Fruit fly (Drosophila melanogaster) whole organism, embryonic: Measurements from ENCODE around the gene dpr2.

Experiments used
- ATbp ChIP-seq: fragments of 200-800 bp; sonication (Bioruptor generic); optimal IDR thresholded peaks from 2 replicates; lab custom pipeline; 2017; ENCODE audit warnings: missing biosample characterization, mild to moderate bottlenecking, missing genetic modification characterization, missing genetic modification reagents
- Aef1 ChIP-seq: fragments of 200-800 bp; sonication (Bioruptor generic); IDR thresholded peaks from 3 replicates; pipeline ENCODE4 v1.3.6; 2022; ENCODE audit warnings: missing biosample characterization, missing genetic modification characterization
- B-H2 ChIP-seq: fragments of 200-800 bp; sonication (Bioruptor generic); optimal IDR thresholded peaks from 2 replicates; lab custom pipeline; 2018; ENCODE audit warnings: missing biosample characterization, mild to moderate bottlenecking, missing genetic modification characterization
- Bgb ChIP-seq: fragments of 200-800 bp; sonication (Bioruptor generic); IDR thresholded peaks from 2 replicates; pipeline ENCODE4 v1.3.6; 2022; ENCODE audit warnings: missing biosample characterization, missing genetic modification characterization; ENCODE audit not compliant: partially characterized antibody
- C15 ChIP-seq: fragments of 200-800 bp; sonication (Bioruptor generic); IDR thresholded peaks from 3 replicates; pipeline ENCODE4 v1.3.6; 2022; ENCODE audit warnings: missing biosample characterization, missing genetic modification characterization
- CG11695 ChIP-seq: fragments of 200-800 bp; sonication (Bioruptor generic); IDR thresholded peaks from 3 replicates; pipeline ENCODE4 v1.3.6; 2022; ENCODE audit warnings: missing biosample characterization, missing genetic modification characterization
- CG11696 ChIP-seq: fragments of 200-800 bp; sonication (Bioruptor generic); IDR thresholded peaks from 2 replicates; pipeline ENCODE4 v1.3.6; 2022; ENCODE audit warnings: missing biosample characterization, missing genetic modification characterization
- CG12769 ChIP-seq: fragments of 200-800 bp; sonication (Bioruptor generic); optimal IDR thresholded peaks from 2 replicates; lab custom pipeline; 2019; ENCODE audit warnings: missing biosample characterization, mild to moderate bottlenecking, missing genetic modification characterization, moderate library complexity
- CG13296 ChIP-seq: fragments of 200-800 bp; sonication (Bioruptor generic); optimal IDR thresholded peaks from 3 replicates; lab custom pipeline; 2018; ENCODE audit warnings: missing biosample characterization, mild to moderate bottlenecking, missing genetic modification characterization
- CG13775 ChIP-seq: fragments of 200-800 bp; sonication (Bioruptor generic); optimal IDR thresholded peaks from 3 replicates; lab custom pipeline; 2017; ENCODE audit warnings: missing biosample characterization, mild to moderate bottlenecking, missing genetic modification characterization
- CG14860 ChIP-seq: fragments of 200-800 bp; sonication (Bioruptor generic); IDR thresholded peaks from 3 replicates; pipeline ENCODE4 v1.3.6; 2022; ENCODE audit warnings: missing biosample characterization, missing genetic modification characterization; ENCODE audit not compliant: partially characterized antibody
- CG17361 ChIP-seq: fragments of 200-800 bp; sonication (Bioruptor generic); IDR thresholded peaks from 3 replicates; pipeline ENCODE4 v1.3.6; 2022; ENCODE audit warnings: missing biosample characterization, missing genetic modification characterization
- CG2116 ChIP-seq: fragments of 200-800 bp; sonication (Bioruptor generic); optimal IDR thresholded peaks from 3 replicates; lab custom pipeline; 2018; ENCODE audit warnings: missing biosample characterization, mild to moderate bottlenecking, missing genetic modification characterization
- CG3065 ChIP-seq: fragments of 200-800 bp; sonication (Bioruptor generic); optimal IDR thresholded peaks from 2 replicates; lab custom pipeline; 2016; ENCODE audit warnings: missing biosample characterization, missing genetic modification characterization
- CG3163 ChIP-seq: fragments of 200-800 bp; sonication (Bioruptor generic); optimal IDR thresholded peaks from 3 replicates; lab custom pipeline; 2016; ENCODE audit warnings: missing biosample characterization, missing genetic modification characterization
- CG33213 ChIP-seq: fragments of 200-800 bp; sonication (Bioruptor generic); optimal IDR thresholded peaks from 3 replicates; lab custom pipeline; 2016; ENCODE audit warnings: missing biosample characterization, missing genetic modification characterization
- CG33557 ChIP-seq: fragments of 200-800 bp; sonication (Bioruptor generic); optimal IDR thresholded peaks from 2 replicates; lab custom pipeline; 2019; ENCODE audit warnings: missing biosample characterization, mild to moderate bottlenecking, missing genetic modification characterization, moderate library complexity
- CG4328 ChIP-seq: fragments of 200-800 bp; sonication (Bioruptor generic); optimal IDR thresholded peaks from 3 replicates; lab custom pipeline; 2017; ENCODE audit warnings: missing biosample characterization, missing genetic modification reagents, missing genetic modification characterization
- CG6254 ChIP-seq: fragments of 200-800 bp; sonication (Bioruptor generic); optimal IDR thresholded peaks from 3 replicates; lab custom pipeline; 2017; ENCODE audit warnings: mild to moderate bottlenecking, missing biosample characterization, missing genetic modification reagents, missing genetic modification characterization
- CG8388 ChIP-seq: fragments of 200-800 bp; sonication (Bioruptor generic); optimal IDR thresholded peaks from 2 replicates; lab custom pipeline; 2019; ENCODE audit warnings: missing biosample characterization, mild to moderate bottlenecking, missing genetic modification characterization, moderate library complexity
- CHES-1-like ChIP-seq: fragments of 200-800 bp; sonication (Bioruptor generic); optimal IDR thresholded peaks from 2 replicates; lab custom pipeline; 2016; ENCODE audit warnings: missing biosample characterization, missing genetic modification characterization
- CoRest ChIP-seq: fragments of 200-800 bp; sonication (Bioruptor generic); optimal IDR thresholded peaks from 3 replicates; lab custom pipeline; 2018; ENCODE audit warnings: missing biosample characterization, mild to moderate bottlenecking, missing genetic modification characterization, moderate library complexity
- D19A ChIP-seq: fragments of 200-800 bp; optimal IDR thresholded peaks from 3 replicates; lab custom pipeline; 2019; ENCODE audit warnings: missing biosample characterization, mild to moderate bottlenecking, missing genetic modification characterization, moderate library complexity
- Dp ChIP-seq: fragments of 200-800 bp; sonication (Bioruptor generic); optimal IDR thresholded peaks from 2 replicates; lab custom pipeline; 2018; ENCODE audit warnings: missing biosample characterization, mild to moderate bottlenecking, missing genetic modification characterization, moderate library complexity
- HLH4C ChIP-seq: fragments of 200-800 bp; sonication (Bioruptor generic); IDR thresholded peaks from 3 replicates; pipeline ENCODE4 v1.3.6; 2022; ENCODE audit warnings: missing biosample characterization, missing genetic modification characterization; ENCODE audit not compliant: partially characterized antibody
- Hey ChIP-seq: fragments of 200-800 bp; sonication (Bioruptor generic); optimal IDR thresholded peaks from 3 replicates; lab custom pipeline; 2018; ENCODE audit warnings: missing biosample characterization, mild to moderate bottlenecking, missing genetic modification characterization
- Lim3 ChIP-seq: fragments of 200-800 bp; sonication (Bioruptor generic); IDR thresholded peaks from 2 replicates; pipeline ENCODE4 v1.3.6; 2022; ENCODE audit warnings: missing biosample characterization, missing genetic modification characterization
- MBD-R2 ChIP-seq: fragments of 200-800 bp; sonication (Bioruptor generic); IDR thresholded peaks from 2 replicates; pipeline ENCODE4 v1.3.6; 2022; ENCODE audit warnings: missing biosample characterization, missing genetic modification characterization
- Med ChIP-seq: fragments of 200-800 bp; sonication (Bioruptor generic); peaks from one replicate; lab custom pipeline; 2016; ENCODE audit warnings: missing biosample characterization, missing genetic modification characterization, mild to moderate bottlenecking, inconsistent platforms, moderate library complexity
- Myb ChIP-seq: fragments of 200-800 bp; sonication (Bioruptor generic); optimal IDR thresholded peaks from 2 replicates; lab custom pipeline; 2016; ENCODE audit warnings: missing biosample characterization, missing genetic modification characterization
- Sox102F ChIP-seq: fragments of 200-800 bp; sonication (Bioruptor generic); optimal IDR thresholded peaks from 2 replicates; lab custom pipeline; 2018; ENCODE audit warnings: missing biosample characterization, mild to moderate bottlenecking, missing genetic modification characterization, moderate library complexity
- Stat92E ChIP-seq, 3 experiments: fragments of >200 bp in 2 of 3; fragments of 200-800 bp in 1 of 3; sonication (Bioruptor generic) in 1 of 3; optimal IDR thresholded peaks; 2 replicates each; lab custom pipeline; 2017 to 2019; ENCODE audit warnings: missing biosample characterization in 3 of 3, missing genetic modification characterization in 3 of 3, mild to moderate bottlenecking in 1 of 3, moderate library complexity in 1 of 3
- Trl ChIP-seq, 3 experiments: fragments of >200 bp in 2 of 3; fragments of 200-800 bp in 1 of 3; sonication (Bioruptor generic) in 1 of 3; optimal IDR thresholded peaks; 2 replicates in 1 of 3; 3 replicates in 2 of 3; lab custom pipeline; 2016 to 2017; ENCODE audit warnings: missing biosample characterization in 1 of 3, missing genetic modification characterization in 1 of 3
- ara ChIP-seq: fragments of 200-800 bp; sonication (Bioruptor generic); IDR thresholded peaks from 2 replicates; pipeline ENCODE4 v1.3.6; 2022; ENCODE audit warnings: missing biosample characterization, missing genetic modification characterization
- az2 ChIP-seq: fragments of 200-800 bp; sonication (Bioruptor generic); optimal IDR thresholded peaks from 3 replicates; lab custom pipeline; 2016; ENCODE audit warnings: missing biosample characterization, missing genetic modification characterization
- bowl ChIP-seq: fragments of 200-800 bp; sonication (Bioruptor generic); IDR thresholded peaks from 2 replicates; pipeline ENCODE4 v1.3.6; 2022; ENCODE audit warnings: missing biosample characterization, missing genetic modification characterization
- dan ChIP-seq: fragments of 200-800 bp; sonication (Bioruptor generic); IDR thresholded peaks from 2 replicates; pipeline ENCODE4 v1.3.6; 2022; ENCODE audit warnings: missing biosample characterization, missing genetic modification characterization
- her ChIP-seq: fragments of 200-800 bp; sonication (Bioruptor generic); optimal IDR thresholded peaks from 2 replicates; lab custom pipeline; 2016; ENCODE audit warnings: missing biosample characterization, missing genetic modification characterization
- jumu ChIP-seq: fragments of 200-800 bp; sonication (Bioruptor generic); optimal IDR thresholded peaks from 3 replicates; lab custom pipeline; 2016; ENCODE audit warnings: missing biosample characterization, missing genetic modification characterization
- knrl ChIP-seq: fragments of 200-800 bp; sonication (Bioruptor generic); IDR thresholded peaks from 3 replicates; pipeline ENCODE4 v1.3.6; 2022; ENCODE audit warnings: missing biosample characterization, missing genetic modification characterization; ENCODE audit not compliant: partially characterized antibody
- lola ChIP-seq, 3 experiments: fragments of >200 bp in 2 of 3; fragments of 200-800 bp in 1 of 3; sonication (Bioruptor generic) in 1 of 3; optimal IDR thresholded peaks; 2 replicates each; lab custom pipeline; 2017 to 2019; ENCODE audit warnings: missing biosample characterization in 3 of 3, missing genetic modification characterization in 3 of 3, mild to moderate bottlenecking in 1 of 3, moderate library complexity in 1 of 3
- lov ChIP-seq, 2 experiments: fragments of 200-800 bp in 1 of 2; fragments of >200 bp in 1 of 2; sonication (Bioruptor generic) in 1 of 2; IDR thresholded peaks in 1 of 2; optimal IDR thresholded peaks in 1 of 2; 2 replicates in 1 of 2; 3 replicates in 1 of 2; pipeline versions ENCODE4 v1.3.6 to Lab custom; 2017 to 2022; ENCODE audit warnings: missing biosample characterization in 1 of 2, missing genetic modification characterization in 1 of 2
- mld ChIP-seq: fragments of 200-800 bp; sonication (Bioruptor generic); IDR thresholded peaks from 3 replicates; pipeline ENCODE4 v1.3.6; 2022; ENCODE audit warnings: missing biosample characterization, missing genetic modification characterization; ENCODE audit not compliant: partially characterized antibody
- nerfin-1 ChIP-seq: fragments of 200-800 bp; sonication (Bioruptor generic); optimal IDR thresholded peaks from 3 replicates; lab custom pipeline; 2019; ENCODE audit warnings: missing biosample characterization, mild to moderate bottlenecking, missing genetic modification characterization, moderate library complexity
- pfk ChIP-seq: fragments of 200-800 bp; sonication (Bioruptor generic); optimal IDR thresholded peaks from 2 replicates; lab custom pipeline; 2018; ENCODE audit warnings: missing biosample characterization, mild to moderate bottlenecking, missing genetic modification characterization, moderate library complexity
- pita ChIP-seq: fragments of 200-800 bp; sonication (Bioruptor generic); optimal IDR thresholded peaks from 2 replicates; lab custom pipeline; 2017; ENCODE audit warnings: missing biosample characterization, mild to moderate bottlenecking, missing genetic modification characterization
- sens ChIP-seq: fragments of 200-800 bp; sonication (Bioruptor generic); peaks from one replicate; lab custom pipeline; 2016; ENCODE audit warnings: missing biosample characterization, missing genetic modification characterization

The dpr2 gene

DNA sequence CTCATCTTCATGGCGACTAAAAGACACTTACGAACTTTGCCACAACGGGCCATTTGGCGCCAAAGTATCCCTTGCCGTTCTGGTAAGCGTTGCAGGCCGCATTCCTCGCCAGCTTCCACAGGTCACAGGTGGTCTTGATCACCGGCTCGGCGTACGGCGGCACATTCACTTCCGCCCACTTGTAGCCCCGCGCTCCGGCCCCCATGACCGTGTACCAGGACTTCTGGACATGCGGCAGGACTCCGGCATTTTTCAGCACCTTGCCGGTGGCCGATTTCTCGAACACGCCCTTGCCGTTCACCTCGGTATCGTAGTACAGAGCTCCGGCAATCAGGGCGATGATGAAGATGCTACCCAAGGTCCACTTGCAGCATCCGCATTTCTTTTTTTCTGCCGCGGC, 2.0 kb upstream of the dpr2 start:
- TF ChIP-seq Stat92E (GFP tag; optimal IDR thresholded peaks at IDR 0.05; lab: Kevin White, UChicago): no peak
- TF ChIP-seq Med (GFP tag; lab: Kevin White, UChicago): peak; percentile 58
- TF ChIP-seq HLH4C: 0 out of 3 replicates have a peak, but pooled peaks have one; percentile 28
- peak; percentile 68 for TF ChIP-seq sens (GFP tag; lab: Kevin White, UChicago)
- no peak for TF ChIP-seq ara
- no peak for TF ChIP-seq CG33213
- 0 out of 2 replicates have a peak, but pooled peaks have one; percentile 15 for TF ChIP-seq Bgb (GFP tag; lab: Robert Waterston, UW)

DNA sequence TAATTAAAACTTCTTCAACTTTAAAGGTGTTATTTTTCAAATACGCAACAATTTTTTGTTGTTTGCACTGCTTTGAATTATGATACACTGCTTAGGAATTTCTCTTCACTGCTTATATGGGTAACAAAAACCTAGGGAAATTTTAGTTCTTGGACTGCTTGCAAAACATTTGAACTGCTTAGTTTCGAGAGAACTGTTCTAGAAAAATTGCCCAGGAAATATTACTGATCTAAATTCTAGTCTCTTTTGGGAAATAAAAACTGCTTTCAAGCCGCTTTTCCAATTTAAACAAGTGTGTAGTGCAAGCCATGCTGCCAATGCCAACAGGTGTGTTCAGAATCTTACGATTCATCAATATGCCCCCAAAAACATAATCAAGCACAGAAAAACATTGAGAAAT, 540 bp upstream of the dpr2 start:
- TF ChIP-seq CG11695 (GFP tag; lab: Robert Waterston, UW) (no peak), bowl (GFP tag; lab: Robert Waterston, UW) (no peak), Sox102F (GFP tag; lab: Kevin White, UChicago) (no peak), CG33557 (GFP tag; lab: Kevin White, UChicago) (peak; percentile 56), Trl (optimal IDR thresholded peaks at IDR 0.05; lab: Kevin White, UChicago) (no peak), Trl (GFP tag; optimal IDR thresholded peaks at IDR 0.05; lab: Kevin White, UChicago) (no peak), lov (optimal IDR thresholded peaks at IDR 0.05; lab: Kevin White, UChicago) (no peak), lov (GFP tag; IDR thresholded peaks at IDR 0.05; lab: Robert Waterston, UW) (0 out of 3 replicates have a peak, but pooled peaks have one; percentile 49), CG3065 (no peak), Aef1 (GFP tag; lab: Robert Waterston, UW) (peak; percentile 57; the same call in 1 of the 3 replicates), dan (GFP tag; lab: Robert Waterston, UW) (no peak), CG3163 (GFP tag; lab: Kevin White, UChicago) (no peak), CG8388 (GFP tag; lab: Kevin White, UChicago) (peak; percentile 24), CG4328 (no peak), jumu (GFP tag; lab: Kevin White, UChicago) (no peak), D19A (tag; lab: Kevin White, UChicago) (no peak), CG11696 (GFP tag; lab: Robert Waterston, UW) (no peak), nerfin-1 (peak; percentile 32), B-H2 (GFP tag; lab: Kevin White, UChicago) (no peak), CoRest (tag; lab: Kevin White, UChicago) (peak; percentile 61), CG6254 (GFP tag; lab: Kevin White, UChicago) (no peak), mld (GFP tag; lab: Robert Waterston, UW) (no peak), CG2116 (GFP tag; lab: Kevin White, UChicago) (no peak), CHES-1-like (GFP tag; lab: Kevin White, UChicago) (no peak), C15 (GFP tag; lab: Robert Waterston, UW) (no peak), CG12769 (tag; lab: Kevin White, UChicago) (peak; percentile 2), CG13296 (GFP tag; lab: Kevin White, UChicago) (no peak), pita (GFP tag; lab: Kevin White, UChicago) (peak; percentile 49), ATbp (no peak), MBD-R2 (peak; percentile 36; the same call in 1 of the 2 replicates), Lim3 (GFP tag; lab: Robert Waterston, UW) (no peak), lola (GFP tag; optimal IDR thresholded peaks at IDR 0.05; lab: Kevin White, UChicago) (peak in 1 of 3 experiments; percentile 21), her (GFP tag; lab: Kevin White, UChicago) (no peak), Dp (GFP tag; lab: Kevin White, UChicago) (peak; percentile 31), CG17361 (GFP tag; lab: Robert Waterston, UW) (peak; percentile 44; the same call in 1 of the 3 replicates), Hey (tag; lab: Kevin White, UChicago) (no peak), CG13775 (no peak), Myb (peak; percentile 54), CG14860 (no peak), knrl (GFP tag; lab: Robert Waterston, UW) (peak; percentile 64; the same call in 1 of the 3 replicates), az2 (GFP tag; lab: Kevin White, UChicago) (no peak), HLH4C (no peak), pfk (GFP tag; lab: Kevin White, UChicago) (peak; percentile 40)
